Fruit fly (Drosophila melanogaster): Measurements from ENCODE around the gene CG17672.

CG17672 gene

dm6 chr3L:13030055-13030634 lies 1.4 kb downstream of the CG17672 start (continued):
- TF ChIP-seq CG9817 (tag; optimal IDR thresholded peaks at IDR 0.05) (peak; percentile 7), Chrac-16 (GFP tag; optimal IDR thresholded peaks at IDR 0.05) (peak; percentile 12), Poxn (GFP tag; IDR thresholded peaks at IDR 0.05) (no peak), grau (tag; optimal IDR thresholded peaks at IDR 0.05) (peak; percentile 39), Oli (tag; optimal IDR thresholded peaks at IDR 0.05) (peak; percentile 47), CG8359 (GFP tag; optimal IDR thresholded peaks at IDR 0.05; ENCODE audit: borderline replicate concordance) (no peak), hkb (optimal IDR thresholded peaks at IDR 0.05) (no peak), hkb (GFP tag; IDR thresholded peaks at IDR 0.05) (0 out of 2 replicates have a peak, but pooled peaks have one; percentile 7), ci (GFP tag; IDR thresholded peaks at IDR 0.05) (0 out of 3 replicates have a peak, but pooled peaks have one; percentile 22), Dbx (GFP tag; IDR thresholded peaks at IDR 0.05) (no peak), lmd (GFP tag; IDR thresholded peaks at IDR 0.05) (peak; percentile 31; the same call in 1 of the 2 replicates)

- TF ChIP-seq lbe (GFP tag; optimal IDR thresholded peaks at IDR 0.05) (no peak), CG9797 (GFP tag; optimal IDR thresholded peaks at IDR 0.05) (no peak), CG16815 (GFP tag; optimal IDR thresholded peaks at IDR 0.05) (no peak), CG10209 (GFP tag; optimal IDR thresholded peaks at IDR 0.05) (no peak), CG14710 (tag; optimal IDR thresholded peaks at IDR 0.05) (no peak), MESR4 (GFP tag; optimal IDR thresholded peaks at IDR 0.05) (no peak), stwl (tag; optimal IDR thresholded peaks at IDR 0.05) (peak; percentile 84), CG15011 (GFP tag; optimal IDR thresholded peaks at IDR 0.05) (no peak), CG2116 (GFP tag; optimal IDR thresholded peaks at IDR 0.05) (peak; percentile 79), CG1602 (GFP tag; optimal IDR thresholded peaks at IDR 0.05) (no peak), CG8089 (GFP tag; optimal IDR thresholded peaks at IDR 0.05) (no peak), NfI (GFP tag; optimal IDR thresholded peaks at IDR 0.05) (no peak), sqz (GFP tag; optimal IDR thresholded peaks at IDR 0.05) (peak; percentile 16), pho (GFP tag; optimal IDR thresholded peaks at IDR 0.05) (no peak), CG11560 (tag; IDR thresholded peaks at IDR 0.05) (no peak), gsb-n (tag; optimal IDR thresholded peaks at IDR 0.05) (no peak), cg (GFP tag; optimal IDR thresholded peaks at IDR 0.05) (no peak), CG12391 (tag; optimal IDR thresholded peaks at IDR 0.05) (no peak), CG3838 (GFP tag; optimal IDR thresholded peaks at IDR 0.05) (no peak), pita (GFP tag; optimal IDR thresholded peaks at IDR 0.05) (no peak), CG7357 (GFP tag; IDR thresholded peaks at IDR 0.05) (no peak), peb (GFP tag; IDR thresholded peaks at IDR 0.05) (no peak), CG4328 (GFP tag; optimal IDR thresholded peaks at IDR 0.05) (no peak)
These were observed 2.6 kb downstream of the CG17672 start for dm6 chr3L:13031326-13031725.

- TF ChIP-seq Ets65A (GFP tag) (no peak), Rx (GFP tag; IDR thresholded peaks at IDR 0.05) (no peak), CG17359 (tag; optimal IDR thresholded peaks at IDR 0.05) (no peak), CG8281 (tag; optimal IDR thresholded peaks at IDR 0.05) (peak; percentile 32), kni (GFP tag; optimal IDR thresholded peaks at IDR 0.05) (peak; percentile 93), CG3838 (GFP tag; optimal IDR thresholded peaks at IDR 0.05) (no peak), CG32772 (GFP tag; IDR thresholded peaks at IDR 0.05) (no peak), dimm (GFP tag; IDR thresholded peaks at IDR 0.05) (no peak), D19B (GFP tag; optimal IDR thresholded peaks at IDR 0.05) (no peak), MBD-R2 (GFP tag; IDR thresholded peaks at IDR 0.05) (no peak), gce (GFP tag; IDR thresholded peaks at IDR 0.05) (peak; percentile 61; the same call in 1 of the 3 replicates), Mes4 (GFP tag; optimal IDR thresholded peaks at IDR 0.05) (no peak), CG13624 (GFP tag; optimal IDR thresholded peaks at IDR 0.05) (no peak), Usf (GFP tag; optimal IDR thresholded peaks at IDR 0.05) (no peak), tup (GFP tag; optimal IDR thresholded peaks at IDR 0.05) (no peak), CoRest (tag; optimal IDR thresholded peaks at IDR 0.05) (peak; percentile 30)
These were observed 3.5 kb downstream of the CG17672 start for dm6 chr3L:13032085-13032914.

Data from whole organism, embryonic.